Fruit fly (Drosophila melanogaster) Kc167 (cell line): Measurements from ENCODE around the gene atms.

Experiments
- insv ChIP-seq: fragments of >200 bp; optimal IDR thresholded peaks from 3 replicates; lab custom pipeline; 2018; ENCODE audit warnings: missing external identifiers
- psq ChIP-seq: fragments of >200 bp; optimal IDR thresholded peaks from 2 replicates; lab custom pipeline; 2017; ENCODE audit warnings: missing external identifiers

dm6 chr3R:4746189-4746771 is 3.6 kb upstream of the atms start:
- no peak for TF ChIP-seq insv (lab: Kevin White, UChicago)
- no peak for TF ChIP-seq psq (lab: Kevin White, UChicago)
